Fruit fly (Drosophila melanogaster): ENCODE results near the gene crim.

Gene crim

dm6 chr3L:11711059-11711628 is at the start of gene crim:
Gene crim (minus strand): TSS chr3L:11711386.
- TF ChIP-seq usp (GFP tag; optimal IDR thresholded peaks at IDR 0.05) (no peak), psq (optimal IDR thresholded peaks at IDR 0.05) (no peak), pan (optimal IDR thresholded peaks at IDR 0.05) (no peak), CG8478 (optimal IDR thresholded peaks at IDR 0.05) (no peak), EcR (GFP tag; optimal IDR thresholded peaks at IDR 0.05) (no peak), Dll (optimal IDR thresholded peaks at IDR 0.05) (no peak)

dm6 chr3L:11751005-11751404 is 39.8 kb upstream of the crim start, which contains the start of gene Gr68a:
Gene Gr68a (plus strand): TSS chr3L:11751305.
- TF ChIP-seq EcR (GFP tag; optimal IDR thresholded peaks at IDR 0.05) (no peak), pan (optimal IDR thresholded peaks at IDR 0.05) (no peak), CG8478 (optimal IDR thresholded peaks at IDR 0.05) (no peak), usp (GFP tag; optimal IDR thresholded peaks at IDR 0.05) (no peak), psq (optimal IDR thresholded peaks at IDR 0.05) (no peak), Dll (optimal IDR thresholded peaks at IDR 0.05) (no peak)

dm6 chr3L:11731841-11732240 is 20.7 kb upstream of the crim start, which contains the start of gene CG32087:
Gene CG32087 (plus strand): TSS chr3L:11732141.
- no peak for TF ChIP-seq Dll (optimal IDR thresholded peaks at IDR 0.05)

- TF ChIP-seq CG8478 (optimal IDR thresholded peaks at IDR 0.05) = no peak
- no peak for TF ChIP-seq psq (optimal IDR thresholded peaks at IDR 0.05)
- no peak for TF ChIP-seq Dll (optimal IDR thresholded peaks at IDR 0.05)
- TF ChIP-seq EcR (GFP tag; optimal IDR thresholded peaks at IDR 0.05) = no peak
- TF ChIP-seq usp (GFP tag; optimal IDR thresholded peaks at IDR 0.05) = no peak
- TF ChIP-seq pan (optimal IDR thresholded peaks at IDR 0.05) = no peak
Observed at dm6 chr3L:11728147-11728546, 17.0 kb upstream of the crim start, which contains the start of gene sunn. Gene sunn (plus strand): TSS chr3L:11728348.

- TF ChIP-seq Dll (optimal IDR thresholded peaks at IDR 0.05) = no peak
- TF ChIP-seq EcR (GFP tag; optimal IDR thresholded peaks at IDR 0.05) = no peak
- no peak for TF ChIP-seq psq (optimal IDR thresholded peaks at IDR 0.05)
- TF ChIP-seq pan (optimal IDR thresholded peaks at IDR 0.05) = no peak
- TF ChIP-seq usp (GFP tag; optimal IDR thresholded peaks at IDR 0.05) = no peak
- no peak for TF ChIP-seq CG8478 (optimal IDR thresholded peaks at IDR 0.05)
Observed at dm6 chr3L:11721498-11721946, 10.3 kb upstream of the crim start.

- TF ChIP-seq CG8478 (optimal IDR thresholded peaks at IDR 0.05) (no peak), EcR (GFP tag; optimal IDR thresholded peaks at IDR 0.05) (no peak), psq (optimal IDR thresholded peaks at IDR 0.05) (no peak), pan (optimal IDR thresholded peaks at IDR 0.05) (no peak), usp (GFP tag; optimal IDR thresholded peaks at IDR 0.05) (no peak), Dll (optimal IDR thresholded peaks at IDR 0.05) (no peak)
Observed at dm6 chr3L:11720780-11721179, 9.6 kb upstream of the crim start, which contains the start of gene Bmcp. Gene Bmcp (plus strand): TSS chr3L:11720934.

- TF ChIP-seq Dll (optimal IDR thresholded peaks at IDR 0.05) = no peak
- TF ChIP-seq EcR (GFP tag; optimal IDR thresholded peaks at IDR 0.05) = no peak
- no peak for TF ChIP-seq usp (GFP tag; optimal IDR thresholded peaks at IDR 0.05)
- no peak for TF ChIP-seq CG8478 (optimal IDR thresholded peaks at IDR 0.05)
- no peak for TF ChIP-seq pan (optimal IDR thresholded peaks at IDR 0.05)
- no peak for TF ChIP-seq psq (optimal IDR thresholded peaks at IDR 0.05)
Observed at dm6 chr3L:11717993-11718392, 6.8 kb upstream of the crim start.

- TF ChIP-seq usp (GFP tag; optimal IDR thresholded peaks at IDR 0.05) (no peak), CG8478 (optimal IDR thresholded peaks at IDR 0.05) (no peak), EcR (GFP tag; optimal IDR thresholded peaks at IDR 0.05) (no peak), pan (optimal IDR thresholded peaks at IDR 0.05) (no peak), Dll (optimal IDR thresholded peaks at IDR 0.05) (no peak)
Observed at dm6 chr3L:11717300-11717699, 6.1 kb upstream of the crim start.

- no peak for TF ChIP-seq EcR (GFP tag; optimal IDR thresholded peaks at IDR 0.05)
- no peak for TF ChIP-seq Dll (optimal IDR thresholded peaks at IDR 0.05)
- no peak for TF ChIP-seq CG8478 (optimal IDR thresholded peaks at IDR 0.05)
- no peak for TF ChIP-seq usp (GFP tag; optimal IDR thresholded peaks at IDR 0.05)
- no peak for TF ChIP-seq pan (optimal IDR thresholded peaks at IDR 0.05)
- TF ChIP-seq psq (optimal IDR thresholded peaks at IDR 0.05) = no peak
Observed at dm6 chr3L:11716899-11717298, 5.7 kb upstream of the crim start.

- no peak for TF ChIP-seq Dll (optimal IDR thresholded peaks at IDR 0.05)
- no peak for TF ChIP-seq psq (optimal IDR thresholded peaks at IDR 0.05)
- TF ChIP-seq CG8478 (optimal IDR thresholded peaks at IDR 0.05) = no peak
- no peak for TF ChIP-seq usp (GFP tag; optimal IDR thresholded peaks at IDR 0.05)
- no peak for TF ChIP-seq EcR (GFP tag; optimal IDR thresholded peaks at IDR 0.05)
- TF ChIP-seq pan (optimal IDR thresholded peaks at IDR 0.05) = no peak
Observed at dm6 chr3L:11716347-11716746, 5.2 kb upstream of the crim start.

dm6 chr3L:11715187-11715586 is 4.0 kb upstream of the crim start, which contains the start of gene CG14132:
Gene CG14132 (minus strand): TSS chr3L:11715285.
- TF ChIP-seq usp (GFP tag; optimal IDR thresholded peaks at IDR 0.05) (no peak), EcR (GFP tag; optimal IDR thresholded peaks at IDR 0.05) (no peak), Dll (optimal IDR thresholded peaks at IDR 0.05) (peak; percentile 15)

- TF ChIP-seq EcR (GFP tag; optimal IDR thresholded peaks at IDR 0.05) = no peak
- no peak for TF ChIP-seq pan (optimal IDR thresholded peaks at IDR 0.05)
- no peak for TF ChIP-seq CG8478 (optimal IDR thresholded peaks at IDR 0.05)
- no peak for TF ChIP-seq Dll (optimal IDR thresholded peaks at IDR 0.05)
- no peak for TF ChIP-seq psq (optimal IDR thresholded peaks at IDR 0.05)
- TF ChIP-seq usp (GFP tag; optimal IDR thresholded peaks at IDR 0.05) = no peak
Observed at dm6 chr3L:11712839-11713238, 1.7 kb upstream of the crim start.

dm6 chr3L:11711789-11712188 is 603 bp upstream of the crim start:
- TF ChIP-seq CG8478 (optimal IDR thresholded peaks at IDR 0.05) (no peak), Dll (optimal IDR thresholded peaks at IDR 0.05) (no peak), usp (GFP tag; optimal IDR thresholded peaks at IDR 0.05) (no peak), EcR (GFP tag; optimal IDR thresholded peaks at IDR 0.05) (no peak), pan (optimal IDR thresholded peaks at IDR 0.05) (no peak), psq (optimal IDR thresholded peaks at IDR 0.05) (no peak)
